Worm (Caenorhabditis elegans) whole organism, young adult: Measurements from ENCODE around the gene let-711.

Source experiments
- Y53G8AR.9 ChIP-seq: fragments of 200-800 bp; sonication (Bioruptor generic); conservative IDR thresholded peaks from 2 replicates; pipeline ENCODE4 v1.3.6; 2022; ENCODE audit warnings: missing genetic modification reagents, missing genetic modification characterization, missing compliant biosample characterization
- Y95B8A.8 ChIP-seq: fragments of 200-800 bp; sonication (Bioruptor generic); IDR thresholded peaks from 2 replicates; pipeline ENCODE4 v1.3.6; 2022; ENCODE audit warnings: missing genetic modification reagents, missing genetic modification characterization, missing compliant biosample characterization
- ZK185.1 ChIP-seq: sonication (generic microtip); optimal IDR thresholded peaks from 2 replicates; lab custom pipeline; 2016; ENCODE audit warnings: mild to moderate bottlenecking, missing genetic modification characterization, missing compliant biosample characterization; ENCODE audit not compliant: poor library complexity, severe bottlenecking
- aptf-3 ChIP-seq: fragments of 200-800 bp; sonication (Bioruptor generic); IDR thresholded peaks from 2 replicates; pipeline ENCODE4 v1.3.6; 2022; ENCODE audit warnings: missing genetic modification characterization, missing compliant biosample characterization
- atf-7 ChIP-seq: sonication (generic microtip); optimal IDR thresholded peaks from 2 replicates; lab custom pipeline; 2017; ENCODE audit warnings: mild to moderate bottlenecking, missing genetic modification characterization, missing compliant biosample characterization
- nhr-27 ChIP-seq: fragments of 200-800 bp; sonication (Bioruptor generic); optimal IDR thresholded peaks from 2 replicates; lab custom pipeline; 2018; ENCODE audit warnings: mild to moderate bottlenecking, missing genetic modification characterization, moderate library complexity, missing compliant biosample characterization
- nhr-80 ChIP-seq: sonication (generic microtip); optimal IDR thresholded peaks from 2 replicates; lab custom pipeline; 2016; ENCODE audit warnings: missing genetic modification characterization, missing compliant biosample characterization
- pha-4 ChIP-seq: fragments of 150-350 bp; sonication (generic microtip); optimal IDR thresholded peaks from 2 replicates; lab custom pipeline; 2014; ENCODE audit warnings: missing biosample characterization, missing genetic modification reagents, missing genetic modification characterization
- snpc-4 ChIP-seq, 5 experiments: fragments of 150-350 bp in 1 of 5; sonication (generic microtip) in 4 of 5; optimal IDR thresholded peaks; 2 replicates each; lab custom pipeline; 2014 to 2018; ENCODE audit warnings: missing genetic modification characterization in 5 of 5, missing biosample characterization in 3 of 5, antibody characterized with exemption in 2 of 5, mild to moderate bottlenecking in 2 of 5, missing compliant biosample characterization in 2 of 5, missing genotype in 2 of 5, moderate library complexity in 2 of 5, missing genetic modification reagents in 1 of 5
- somi-1 ChIP-seq: fragments of 200-800 bp; sonication (Bioruptor generic); optimal IDR thresholded peaks from 2 replicates; lab custom pipeline; 2018; ENCODE audit warnings: mild to moderate bottlenecking, missing genetic modification characterization, missing compliant biosample characterization
- unc-130 ChIP-seq: sonication (generic microtip); optimal IDR thresholded peaks from 2 replicates; lab custom pipeline; 2016; ENCODE audit warnings: missing genetic modification reagents, missing genetic modification characterization, missing compliant biosample characterization

- TF ChIP-seq ZK185.1 (tag; lab: Kevin White, UChicago) (no peak), Y95B8A.8 (no peak), snpc-4 (GFP tag; optimal IDR thresholded peaks at IDR 0.05; lab: Kevin White, UChicago) (no peak), snpc-4 (tag; optimal IDR thresholded peaks at IDR 0.05; lab: Kevin White, UChicago) (no peak), atf-7 (tag; lab: Kevin White, UChicago) (no peak), aptf-3 (GFP tag; lab: Robert Waterston, UW) (no peak), somi-1 (GFP tag; lab: Kevin White, UChicago) (no peak), nhr-80 (tag; lab: Kevin White, UChicago) (peak; percentile 71), unc-130 (GFP tag; lab: Kevin White, UChicago) (no peak), Y53G8AR.9 (GFP tag; lab: Robert Waterston, UW) (0 out of 2 replicates have a peak, but pooled peaks have one; percentile 31), pha-4 (tag; lab: Kevin White, UChicago) (peak; percentile 12), nhr-27 (tag; lab: Kevin White, UChicago) (no peak)
Measured at ce11 chrIII:6991465-6991864, 44.9 kb downstream of the let-711 start.
